Worm (Caenorhabditis elegans): ENCODE results near the gene T01G1.2.

The T01G1.2 gene

ce11 chrIV:11310624-11311023 lies 43.6 kb upstream of the T01G1.2 start, which contains the start of gene znf-207 (continued):
- TF ChIP-seq ceh-44 (GFP tag; IDR thresholded peaks at IDR 0.05) (no peak), dve-1 (tag; optimal IDR thresholded peaks at IDR 0.05; ENCODE audit: insufficient read depth) (peak; percentile 1), F49E8.2 (tag; optimal IDR thresholded peaks at IDR 0.05; ENCODE audit: borderline replicate concordance) (no peak), vab-7 (GFP tag; IDR thresholded peaks at IDR 0.05) (no peak), gei-8 (GFP tag; optimal IDR thresholded peaks at IDR 0.05) (no peak), skn-1 (tag; optimal IDR thresholded peaks at IDR 0.05) (no peak), nhr-48 (tag; optimal IDR thresholded peaks at IDR 0.05) (no peak), T20F7.1 (GFP tag; optimal IDR thresholded peaks at IDR 0.05) (peak; percentile 11), madf-5 (GFP tag; IDR thresholded peaks at IDR 0.05) (no peak), hif-1 (tag; optimal IDR thresholded peaks at IDR 0.05) (peak in 1 of 2 experiments; percentile 40), tag-97 (GFP tag; IDR thresholded peaks at IDR 0.05) (no peak), mdl-1 (tag; optimal IDR thresholded peaks at IDR 0.05) (peak in 1 of 2 experiments; percentile 39), R02D3.7 (tag; optimal IDR thresholded peaks at IDR 0.05) (no peak), ces-1 (GFP tag; optimal IDR thresholded peaks at IDR 0.05) (peak; percentile 80), Y48G9A.11 (GFP tag; IDR thresholded peaks at IDR 0.05) (no peak), jun-1 (tag; optimal IDR thresholded peaks at IDR 0.05) (no peak), hlh-30 (tag; optimal IDR thresholded peaks at IDR 0.05; ENCODE audit: insufficient read depth) (peak; percentile 23), dmd-8 (GFP tag; IDR thresholded peaks at IDR 0.05) (no peak), ceh-28 (tag; optimal IDR thresholded peaks at IDR 0.05) (no peak), nhr-111 (GFP tag; optimal IDR thresholded peaks at IDR 0.05) (no peak), lin-39 (tag; optimal IDR thresholded peaks at IDR 0.05) (no peak), php-3 (GFP tag; IDR thresholded peaks at IDR 0.05) (no peak), aly-2 (tag; optimal IDR thresholded peaks at IDR 0.05) (no peak), set-16 (GFP tag; IDR thresholded peaks at IDR 0.05) (no peak), nhr-28 (tag; optimal IDR thresholded peaks at IDR 0.05) (no peak), cey-2 (tag; optimal IDR thresholded peaks at IDR 0.05; ENCODE audit: borderline replicate concordance, insufficient read depth) (no peak), aha-1 (tag) (no peak), nhr-237 (tag; optimal IDR thresholded peaks at IDR 0.05) (no peak), hlh-11 (tag; optimal IDR thresholded peaks at IDR 0.05) (no peak), saeg-2 (GFP tag; IDR thresholded peaks at IDR 0.05) (no peak), mes-2 (tag; optimal IDR thresholded peaks at IDR 0.05; ENCODE audit: poor library complexity, severe bottlenecking) (peak; percentile 81), duxl-1 (tag; optimal IDR thresholded peaks at IDR 0.05; ENCODE audit: poor library complexity) (no peak), unc-39 (tag; optimal IDR thresholded peaks at IDR 0.05) (no peak), pqm-1 (tag; optimal IDR thresholded peaks at IDR 0.05) (no peak), egl-27 (tag; optimal IDR thresholded peaks at IDR 0.05) (no peak), Y105C5A.15 (GFP tag; IDR thresholded peaks at IDR 0.05) (no peak), mep-1 (tag; optimal IDR thresholded peaks at IDR 0.05) (peak; percentile 62), dmd-9 (GFP tag; IDR thresholded peaks at IDR 0.05) (no peak), lin-13 (GFP tag; optimal IDR thresholded peaks at IDR 0.05) (no peak), hmg-1.1 (GFP tag; IDR thresholded peaks at IDR 0.05) (peak; percentile 38; the same call in 1 of the 2 replicates), nhr-102 (tag; optimal IDR thresholded peaks at IDR 0.05) (no peak), nhr-6 (tag; optimal IDR thresholded peaks at IDR 0.05) (no peak), F37D6.2 (tag; optimal IDR thresholded peaks at IDR 0.05) (no peak), egl-43 (GFP tag; IDR thresholded peaks at IDR 0.05) (no peak), zfp-3 (GFP tag; conservative IDR thresholded peaks at IDR 0.05) (no peak), ceh-62 (tag; optimal IDR thresholded peaks at IDR 0.05) (no peak), mxl-3 (GFP tag; optimal IDR thresholded peaks at IDR 0.05) (peak; percentile 27), lir-3 (tag; optimal IDR thresholded peaks at IDR 0.05) (no peak), unc-130 (GFP tag; optimal IDR thresholded peaks at IDR 0.05) (no peak), Y75B8A.6 (GFP tag; IDR thresholded peaks at IDR 0.05) (no peak), pha-4 (GFP tag; IDR thresholded peaks at IDR 0.05) (no peak), pha-4 (tag; optimal IDR thresholded peaks at IDR 0.05) (peak; percentile 46)

Data from whole organism, L4 larva.